Worm (Caenorhabditis elegans) whole organism, L1 larva: ENCODE data around the gene srsx-14.
A peak's percentile ranks its signal among the peaks of the same experiment; 100 is the strongest.

ENCODE experiments used
- C16A3.4 ChIP-seq: fragments of 150-350 bp; optimal IDR thresholded peaks from 2 replicates; lab custom pipeline; 2014; ENCODE audit warnings: missing biosample characterization, missing genetic modification characterization
- C34B4.2 ChIP-seq: sonication (generic microtip); optimal IDR thresholded peaks from 2 replicates; lab custom pipeline; 2017; ENCODE audit warnings: mild to moderate bottlenecking, missing genetic modification characterization, missing compliant biosample characterization
- F16B12.6 ChIP-seq: fragments of 150-350 bp; optimal IDR thresholded peaks from 2 replicates; lab custom pipeline; 2014; ENCODE audit warnings: missing biosample characterization, missing genetic modification characterization
- aly-2 ChIP-seq: fragments of 150-350 bp; optimal IDR thresholded peaks from 2 replicates; lab custom pipeline; 2014; ENCODE audit warnings: missing biosample characterization, missing genetic modification characterization
- ama-1 ChIP-seq: fragments of 150-350 bp; optimal IDR thresholded peaks from 2 replicates; lab custom pipeline; 2014
- blmp-1 ChIP-seq: fragments of 150-350 bp; optimal IDR thresholded peaks from 2 replicates; lab custom pipeline; 2014; ENCODE audit warnings: missing biosample characterization, missing genetic modification characterization
- ceh-8 ChIP-seq: fragments of 200-800 bp; sonication (Bioruptor generic); optimal IDR thresholded peaks from 2 replicates; lab custom pipeline; 2018; ENCODE audit warnings: mild to moderate bottlenecking, missing genetic modification characterization, moderate library complexity, missing compliant biosample characterization
- dpl-1 ChIP-seq, 3 experiments: fragments of 150-350 bp in 2 of 3; sonication (generic microtip) in 1 of 3; optimal IDR thresholded peaks; 2 replicates each; lab custom pipeline; 2014 to 2017; ENCODE audit warnings: missing biosample characterization in 3 of 3, missing genetic modification characterization in 3 of 3, missing genetic modification reagents in 3 of 3
- dsc-1 ChIP-seq: sonication (generic microtip); optimal IDR thresholded peaks from 2 replicates; lab custom pipeline; 2016; ENCODE audit warnings: mild to moderate bottlenecking, missing genetic modification characterization, missing compliant biosample characterization
- efl-1 ChIP-seq, 4 experiments: fragments of 150-350 bp; optimal IDR thresholded peaks in 3 of 4; peaks in 1 of 4; 1 replicate in 1 of 4; 2 replicates in 3 of 4; lab custom pipeline; 2014; ENCODE audit warnings: missing biosample characterization in 2 of 4, missing genetic modification characterization in 2 of 4, missing genetic modification reagents in 2 of 4
- elt-2 ChIP-seq: sonication (generic microtip); optimal IDR thresholded peaks from 2 replicates; lab custom pipeline; 2016; ENCODE audit warnings: missing genetic modification characterization, mild to moderate bottlenecking, inconsistent platforms, missing compliant biosample characterization, missing genetic modification reagents
- elt-3 ChIP-seq, 6 experiments: fragments of 150-350 bp in 1 of 6; sonication (generic microtip); optimal IDR thresholded peaks; 2 replicates each; lab custom pipeline; 2017 to 2018; ENCODE audit warnings: missing biosample characterization in 6 of 6, missing genetic modification characterization in 6 of 6, inconsistent platforms in 1 of 6
- ets-5 ChIP-seq: fragments of 200-800 bp; sonication (Bioruptor generic); IDR thresholded peaks from 2 replicates; pipeline ENCODE4 v1.3.6; 2022; ENCODE audit warnings: missing genetic modification characterization, missing compliant biosample characterization
- fkh-4 ChIP-seq: sonication (generic microtip); optimal IDR thresholded peaks from 2 replicates; lab custom pipeline; 2016; ENCODE audit warnings: missing compliant biosample characterization, missing genetic modification characterization, borderline replicate concordance
- fos-1 ChIP-seq: fragments of 150-350 bp; optimal IDR thresholded peaks from 2 replicates; lab custom pipeline; 2014; ENCODE audit warnings: missing biosample characterization, missing genetic modification characterization
- grh-1 ChIP-seq: fragments of 200-800 bp; sonication (Bioruptor generic); IDR thresholded peaks from 2 replicates; pipeline ENCODE4 v1.3.6; 2022; ENCODE audit warnings: missing genetic modification reagents, missing genetic modification characterization, missing compliant biosample characterization
- lin-35 ChIP-seq, 2 experiments: fragments of 150-350 bp; optimal IDR thresholded peaks; 2 replicates each; lab custom pipeline; 2014; ENCODE audit warnings: missing biosample characterization in 2 of 2, missing genetic modification characterization in 2 of 2, missing genetic modification reagents in 2 of 2
- mab-9 ChIP-seq: fragments of 200-800 bp; sonication (Bioruptor generic); IDR thresholded peaks from 2 replicates; pipeline ENCODE4 v1.3.6; 2022; ENCODE audit warnings: missing genetic modification reagents, missing genetic modification characterization, missing compliant biosample characterization
- mef-2 ChIP-seq: fragments of 150-350 bp; optimal IDR thresholded peaks from 2 replicates; lab custom pipeline; 2014; ENCODE audit warnings: missing biosample characterization, missing genetic modification characterization
- nhr-12 ChIP-seq: sonication (generic microtip); optimal IDR thresholded peaks from 2 replicates; lab custom pipeline; 2017; ENCODE audit warnings: missing biosample characterization, missing genetic modification characterization
- nhr-20 ChIP-seq: sonication (generic microtip); optimal IDR thresholded peaks from 2 replicates; lab custom pipeline; 2016; ENCODE audit warnings: mild to moderate bottlenecking, missing genetic modification characterization, missing compliant biosample characterization
- nhr-237 ChIP-seq: fragments of 150-350 bp; optimal IDR thresholded peaks from 2 replicates; lab custom pipeline; 2014; ENCODE audit warnings: missing biosample characterization, missing genetic modification characterization
- nhr-71 ChIP-seq: sonication (generic microtip); optimal IDR thresholded peaks from 2 replicates; lab custom pipeline; 2016; ENCODE audit warnings: mild to moderate bottlenecking, missing genetic modification characterization, moderate library complexity, missing compliant biosample characterization
- nhr-84 ChIP-seq: sonication (generic microtip); optimal IDR thresholded peaks from 2 replicates; lab custom pipeline; 2017; ENCODE audit warnings: missing biosample characterization, missing genetic modification characterization
- nhr-85 ChIP-seq: sonication (generic microtip); peaks from one replicate; lab custom pipeline; 2016; ENCODE audit warnings: missing genetic modification characterization, inconsistent platforms, missing compliant biosample characterization
- nhr-90 ChIP-seq: sonication (generic microtip); optimal IDR thresholded peaks from 2 replicates; lab custom pipeline; 2016; ENCODE audit warnings: mild to moderate bottlenecking, missing genetic modification characterization, missing compliant biosample characterization; ENCODE audit not compliant: poor library complexity
- rnt-1 ChIP-seq: sonication (generic microtip); optimal IDR thresholded peaks from 2 replicates; lab custom pipeline; 2016; ENCODE audit warnings: mild to moderate bottlenecking, missing genetic modification characterization, moderate library complexity, missing compliant biosample characterization
- sptf-1 ChIP-seq: fragments of 150-350 bp; optimal IDR thresholded peaks from 2 replicates; lab custom pipeline; 2014; ENCODE audit warnings: missing biosample characterization, missing genetic modification characterization
- swsn-7 ChIP-seq: sonication (generic microtip); optimal IDR thresholded peaks from 2 replicates; lab custom pipeline; 2016; ENCODE audit warnings: missing genetic modification characterization, missing compliant biosample characterization
- unc-86 ChIP-seq: sonication (generic microtip); optimal IDR thresholded peaks from 2 replicates; lab custom pipeline; 2016; ENCODE audit warnings: missing genetic modification characterization, missing compliant biosample characterization
- xbp-1 ChIP-seq: sonication (generic microtip); optimal IDR thresholded peaks from 2 replicates; lab custom pipeline; 2016; ENCODE audit warnings: missing genetic modification characterization, missing compliant biosample characterization

Gene srsx-14

DNA sequence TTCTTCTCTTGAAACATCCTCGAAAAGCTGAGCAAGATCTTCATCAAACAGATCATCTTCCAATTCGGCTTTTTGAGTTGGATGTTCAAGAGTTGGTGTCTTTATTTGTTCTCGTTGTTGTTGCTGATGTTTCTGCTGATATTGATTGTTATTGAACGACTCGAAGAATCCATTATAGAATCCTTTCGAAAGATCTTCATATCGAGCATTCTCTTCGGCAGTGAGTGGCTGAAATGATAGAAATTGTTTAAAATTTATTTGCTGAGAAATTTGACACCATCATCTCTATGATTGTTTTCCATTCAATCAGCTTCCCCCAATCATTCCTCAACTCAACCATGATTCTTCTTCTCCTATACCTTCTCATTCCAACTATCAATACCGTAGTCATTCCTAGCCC, 26.7 kb upstream of the srsx-14 start, which contains the start of gene clec-178:
clec-178 (plus strand) TSS at position 301 of the 400 bp plus-strand sequence.
- no peak for TF ChIP-seq nhr-84 (tag; lab: Kevin White, UChicago)
- no peak for TF ChIP-seq fos-1 (tag; lab: Kevin White, UChicago)
- TF ChIP-seq grh-1 (GFP tag; lab: Robert Waterston, UW): no peak
- no peak for TF ChIP-seq nhr-237 (tag; lab: Kevin White, UChicago)
- TF ChIP-seq sptf-1 (tag; lab: Kevin White, UChicago): no peak
- no peak for TF ChIP-seq unc-86 (tag; lab: Kevin White, UChicago)
- TF ChIP-seq ets-5 (GFP tag; lab: Robert Waterston, UW): no peak
- TF ChIP-seq lin-35 (GFP tag; optimal IDR thresholded peaks at IDR 0.05; lab: Kevin White, UChicago): no peak
- TF ChIP-seq C34B4.2 (tag; lab: Kevin White, UChicago): no peak
- no peak for TF ChIP-seq mef-2 (tag; lab: Kevin White, UChicago)
- no peak for TF ChIP-seq nhr-85 (tag; lab: Kevin White, UChicago)
- no peak for TF ChIP-seq elt-2 (tag; lab: Kevin White, UChicago)
- TF ChIP-seq rnt-1 (tag; lab: Kevin White, UChicago): no peak

DNA sequence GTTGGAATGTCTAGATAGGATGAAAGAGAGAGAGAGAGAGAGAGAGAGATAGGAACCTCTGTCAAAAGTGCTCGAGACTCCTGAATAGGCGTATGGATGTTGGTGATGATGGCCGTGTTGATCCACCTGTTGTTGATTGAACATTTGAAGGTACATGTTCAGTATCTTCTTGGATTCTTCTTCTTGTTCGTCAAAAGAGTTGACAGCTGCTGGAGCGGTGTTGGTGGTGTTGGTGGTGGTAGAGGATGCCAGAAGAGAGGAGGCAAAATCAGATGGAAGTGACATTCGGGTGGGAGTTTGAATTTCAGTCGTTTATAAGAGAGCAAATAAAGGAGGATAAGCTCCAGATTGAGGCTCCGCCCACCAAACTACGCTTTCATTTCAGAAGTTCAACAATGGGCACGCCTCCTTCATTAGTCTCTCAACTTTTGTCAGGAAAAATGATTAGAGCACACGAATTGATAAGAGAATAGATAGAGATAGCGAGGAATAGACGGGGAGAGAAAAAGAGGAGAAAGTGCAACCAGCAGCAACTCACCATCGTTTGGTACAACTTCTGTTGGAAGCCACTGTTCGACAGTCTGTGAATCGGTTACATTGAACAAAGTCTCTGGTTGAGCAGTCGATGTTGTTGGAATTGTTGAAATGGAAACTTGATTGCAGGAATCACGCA, 26.0 kb upstream of the srsx-14 start:
- TF ChIP-seq mab-9 (GFP tag; lab: Robert Waterston, UW) (no peak), efl-1 (optimal IDR thresholded peaks at IDR 0.05; lab: Kevin White, UChicago) (no peak), efl-1 (GFP tag; optimal IDR thresholded peaks at IDR 0.05 in 1 of 2; lab: Kevin White, UChicago) (peak in 1 of 2 experiments; percentile 85), F16B12.6 (tag; lab: Kevin White, UChicago) (no peak)

DNA sequence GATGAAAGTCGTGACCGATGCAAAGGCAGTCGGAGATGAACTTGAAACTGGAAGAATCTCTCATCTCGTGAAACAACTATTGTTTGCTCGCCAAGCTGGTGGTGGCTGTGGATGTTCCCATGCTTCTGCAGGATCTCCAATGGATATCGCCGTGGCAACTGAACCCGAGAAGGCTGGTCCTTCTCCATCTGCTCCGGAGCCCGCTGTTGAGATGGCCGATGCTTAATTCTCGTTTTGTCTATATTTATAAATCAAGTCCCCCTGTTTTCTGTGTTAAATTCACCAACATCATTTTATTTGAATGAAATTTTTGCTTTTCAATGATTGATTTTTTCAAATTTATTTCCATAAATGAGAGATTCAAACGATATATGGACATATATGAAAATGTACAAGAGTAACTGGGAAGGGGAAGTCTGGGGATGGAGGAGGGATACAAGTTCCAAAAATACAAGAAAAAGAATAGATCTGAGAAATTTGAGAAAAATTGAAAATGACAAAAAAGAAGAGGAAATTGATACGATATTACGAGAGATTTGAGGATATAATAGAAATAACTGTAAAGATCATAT, 23.9 kb upstream of the srsx-14 start:
- peak; percentile 25 for TF ChIP-seq nhr-85 (tag; lab: Kevin White, UChicago)
- TF ChIP-seq aly-2 (tag; lab: Kevin White, UChicago): peak; percentile 21
- TF ChIP-seq ceh-8 (GFP tag; lab: Kevin White, UChicago): peak; percentile 22
- TF ChIP-seq elt-3 (tag; optimal IDR thresholded peaks at IDR 0.05; lab: Kevin White, UChicago): no peak
- TF ChIP-seq elt-2 (tag; lab: Kevin White, UChicago): no peak
- no peak for TF ChIP-seq ama-1

DNA sequence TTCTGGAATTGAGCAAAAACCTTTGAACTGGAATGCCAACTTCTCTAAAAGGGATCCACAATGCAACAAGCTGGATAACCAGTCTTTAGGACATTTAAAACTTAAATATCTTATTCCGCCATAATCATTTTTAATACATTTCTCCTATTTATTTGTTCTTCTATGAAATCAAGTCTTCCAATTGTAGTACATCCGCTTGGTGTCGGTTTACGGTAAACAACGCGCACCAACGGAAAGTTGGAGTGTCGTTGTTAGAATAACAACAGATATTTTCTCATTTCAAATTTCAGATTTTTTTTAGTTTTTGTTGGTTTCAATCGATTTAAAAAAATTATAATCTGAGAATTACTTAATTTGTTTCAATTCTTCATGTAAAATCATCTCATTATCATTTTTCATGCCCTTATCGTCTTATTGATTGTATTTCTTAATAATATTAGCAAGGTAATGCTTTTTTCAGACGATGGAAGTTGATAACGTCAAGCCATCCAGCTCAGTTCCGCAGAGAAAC, 22.2 kb upstream of the srsx-14 start, which contains the start of gene csn-5:
csn-5 (plus strand) TSS at position 461 of the 511 bp plus-strand sequence.
- TF ChIP-seq nhr-90 (tag; lab: Kevin White, UChicago) (no peak), dpl-1 (GFP tag; optimal IDR thresholded peaks at IDR 0.05; lab: Kevin White, UChicago) (peak in 2 of 3 experiments; percentile 18 to 53), lin-35 (GFP tag; optimal IDR thresholded peaks at IDR 0.05; lab: Kevin White, UChicago) (peak in 1 of 2 experiments; percentile 18), efl-1 (optimal IDR thresholded peaks at IDR 0.05; lab: Kevin White, UChicago) (peak in 1 of 2 experiments; percentile 46), efl-1 (GFP tag; optimal IDR thresholded peaks at IDR 0.05 in 1 of 2; lab: Kevin White, UChicago) (peak; percentile 26 to 27), nhr-71 (tag; lab: Kevin White, UChicago) (no peak), nhr-85 (tag; lab: Kevin White, UChicago) (peak; percentile 56), blmp-1 (tag; lab: Kevin White, UChicago) (peak; percentile 34), fkh-4 (no peak), nhr-12 (no peak), dsc-1 (tag; lab: Kevin White, UChicago) (no peak), swsn-7 (tag; lab: Kevin White, UChicago) (peak; percentile 11), C16A3.4 (tag; lab: Kevin White, UChicago) (peak; percentile 14), xbp-1 (tag; lab: Kevin White, UChicago) (peak; percentile 18), nhr-20 (peak; percentile 33)
